Worm (Caenorhabditis elegans) whole organism, mixed stage, embryonic: ENCODE data around the gene dhhc-10.

Experiments
- M03D4.4 ChIP-seq: sonication (generic microtip); optimal IDR thresholded peaks from 2 replicates; lab custom pipeline; 2017; ENCODE audit warnings: mild to moderate bottlenecking, missing genetic modification characterization, missing compliant biosample characterization
- blmp-1 ChIP-seq: fragments of 150-350 bp; optimal IDR thresholded peaks from 2 replicates; lab custom pipeline; 2014; ENCODE audit warnings: missing biosample characterization, missing genetic modification characterization
- ces-1 ChIP-seq: fragments of 150-350 bp; optimal IDR thresholded peaks from 2 replicates; lab custom pipeline; 2014; ENCODE audit warnings: missing biosample characterization, missing genetic modification reagents, missing genetic modification characterization
- elt-1 ChIP-seq: sonication (generic microtip); optimal IDR thresholded peaks from 2 replicates; lab custom pipeline; 2017; ENCODE audit warnings: missing genetic modification characterization, mild to moderate bottlenecking, missing compliant biosample characterization, antibody characterized with exemption, moderate library complexity, borderline replicate concordance; ENCODE audit not compliant: insufficient read depth
- elt-3 ChIP-seq: fragments of 150-350 bp; optimal IDR thresholded peaks from 2 replicates; lab custom pipeline; 2014; ENCODE audit warnings: missing biosample characterization, missing genetic modification characterization
- hlh-1 ChIP-seq: fragments of 150-350 bp; optimal IDR thresholded peaks from 2 replicates; lab custom pipeline; 2014; ENCODE audit warnings: missing biosample characterization, missing genetic modification reagents, missing genetic modification characterization
- mab-5 ChIP-seq: fragments of 150-350 bp; optimal IDR thresholded peaks from 2 replicates; lab custom pipeline; 2014; ENCODE audit warnings: missing biosample characterization, missing genetic modification characterization
- mep-1 ChIP-seq: fragments of 150-350 bp; optimal IDR thresholded peaks from 2 replicates; lab custom pipeline; 2017; ENCODE audit warnings: missing biosample characterization, missing genetic modification reagents, missing genetic modification characterization, inconsistent platforms
- nhr-28 ChIP-seq: fragments of 150-350 bp; optimal IDR thresholded peaks from 2 replicates; lab custom pipeline; 2014; ENCODE audit warnings: missing biosample characterization, missing genetic modification characterization
- nhr-76 ChIP-seq: sonication (generic microtip); optimal IDR thresholded peaks from 2 replicates; lab custom pipeline; 2017; ENCODE audit warnings: missing biosample characterization, missing genetic modification characterization
- sem-2 ChIP-seq: fragments of 200-800 bp; sonication (Bioruptor generic); optimal IDR thresholded peaks from 2 replicates; lab custom pipeline; 2018; ENCODE audit warnings: mild to moderate bottlenecking, missing genetic modification characterization, missing compliant biosample characterization
- unc-62 ChIP-seq: fragments of 150-350 bp; optimal IDR thresholded peaks from 2 replicates; lab custom pipeline; 2014; ENCODE audit warnings: missing biosample characterization, missing genetic modification reagents, missing genetic modification characterization
- zip-8 ChIP-seq: fragments of 150-350 bp; optimal IDR thresholded peaks from 2 replicates; lab custom pipeline; 2014; ENCODE audit warnings: missing biosample characterization, missing genetic modification characterization
- ztf-11 ChIP-seq: fragments of 150-350 bp; optimal IDR thresholded peaks from 2 replicates; lab custom pipeline; 2014; ENCODE audit warnings: missing biosample characterization, missing genetic modification characterization

- no peak for TF ChIP-seq blmp-1
- no peak for TF ChIP-seq sem-2
- TF ChIP-seq ces-1, result peak; percentile 41
- no peak for TF ChIP-seq elt-1 (tag; lab: Kevin White, UChicago)
- no peak for TF ChIP-seq mep-1
- no peak for TF ChIP-seq zip-8 (tag; lab: Kevin White, UChicago)
- no peak for TF ChIP-seq ztf-11 (tag; lab: Kevin White, UChicago)
- TF ChIP-seq mab-5, result no peak
- no peak for TF ChIP-seq elt-3 (tag; lab: Kevin White, UChicago)
- no peak for TF ChIP-seq nhr-76 (tag; lab: Kevin White, UChicago)
- no peak for TF ChIP-seq unc-62 (GFP tag; lab: Kevin White, UChicago)
- no peak for TF ChIP-seq hlh-1 (tag; lab: Kevin White, UChicago)
- TF ChIP-seq nhr-28 (tag; lab: Kevin White, UChicago), result no peak
- no peak for TF ChIP-seq M03D4.4
Observed at ce11 chrX:4720603-4721529, 13.9 kb downstream of the dhhc-10 start, which contains the start of gene F55D10.4.
